Fruit fly (Drosophila melanogaster) whole organism: ENCODE results near the gene hb.

Experiments
- Dll ChIP-seq: fragments of >200 bp; optimal IDR thresholded peaks from 2 replicates; lab custom pipeline; 2017
- EcR ChIP-seq, 2 experiments: fragments of >200 bp; optimal IDR thresholded peaks; 2 replicates each; lab custom pipeline; 2017; ENCODE audit warnings: missing biosample characterization in 2 of 2, missing genetic modification characterization in 2 of 2, missing genetic modification reagents in 2 of 2
- pan ChIP-seq: fragments of >200 bp; optimal IDR thresholded peaks from 2 replicates; lab custom pipeline; 2017
- psq ChIP-seq: fragments of >200 bp; optimal IDR thresholded peaks from 2 replicates; lab custom pipeline; 2017
- usp ChIP-seq: fragments of >200 bp; optimal IDR thresholded peaks from 2 replicates; lab custom pipeline; 2017; ENCODE audit warnings: missing biosample characterization, missing genetic modification characterization, mixed read lengths

DNA sequence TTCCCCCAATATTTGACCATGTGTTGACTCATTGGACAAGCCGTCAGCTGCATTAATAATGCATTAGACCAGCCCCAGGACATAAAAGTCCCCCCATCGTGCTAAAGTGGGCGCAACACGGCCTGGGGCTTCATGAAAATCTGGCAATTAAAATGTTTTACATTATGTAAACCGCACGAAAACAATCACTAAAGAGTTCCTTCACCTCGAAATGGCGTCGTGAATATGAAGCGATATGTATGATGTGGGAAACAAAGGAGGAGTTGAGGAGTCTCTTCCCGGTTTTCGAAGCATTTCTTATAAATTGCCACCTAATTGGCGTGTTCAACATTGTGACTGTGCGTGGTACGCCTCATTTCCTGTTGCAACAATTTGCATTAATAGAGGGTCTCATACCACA is 45.0 kb upstream of the hb start:
- TF ChIP-seq usp (GFP tag; lab: Kevin White, UChicago) (no peak), pan (no peak), psq (lab: Kevin White, UChicago) (no peak), EcR (GFP tag; optimal IDR thresholded peaks at IDR 0.05; lab: Kevin White, UChicago) (peak in 1 of 2 experiments; percentile 69), Dll (lab: Kevin White, UChicago) (no peak)
